Worm (Caenorhabditis elegans): Measurements from ENCODE around the gene T03D3.5.

- TF ChIP-seq ceh-16 (tag; optimal IDR thresholded peaks at IDR 0.05), result no peak
- no peak for TF ChIP-seq skn-1 (tag; optimal IDR thresholded peaks at IDR 0.05)
- no peak for TF ChIP-seq snpc-4 (tag; optimal IDR thresholded peaks at IDR 0.05)
- TF ChIP-seq nhr-25 (tag; optimal IDR thresholded peaks at IDR 0.05), result no peak
Observed at ce11 chrV:2864899-2865298, 38.3 kb upstream of the T03D3.5 start, which contains the start of gene srh-240.
